Fruit fly (Drosophila melanogaster): ENCODE data around the gene CG8833.

CG8833 gene

dm6 chr3L:13919794-13920631 is 8.8 kb downstream of the CG8833 start (continued):
- peak; percentile 90 for TF ChIP-seq CG15269 (tag; optimal IDR thresholded peaks at IDR 0.05)
- peak; percentile 95 for TF ChIP-seq CG2120 (GFP tag; optimal IDR thresholded peaks at IDR 0.05)
- peak; percentile 83 for TF ChIP-seq CG18764 (GFP tag; optimal IDR thresholded peaks at IDR 0.05)
- peak; percentile 89 for TF ChIP-seq HLH54F (GFP tag; optimal IDR thresholded peaks at IDR 0.05)
- peak; percentile 50; the same call in 1 of the 3 replicates for TF ChIP-seq Optix (GFP tag; IDR thresholded peaks at IDR 0.05)
- TF ChIP-seq CG1529 (GFP tag; optimal IDR thresholded peaks at IDR 0.05): peak; percentile 87
- peak; percentile 90 for TF ChIP-seq pho (GFP tag; optimal IDR thresholded peaks at IDR 0.05)
- TF ChIP-seq fru (optimal IDR thresholded peaks at IDR 0.05): no peak
- TF ChIP-seq CG8924 (tag; optimal IDR thresholded peaks at IDR 0.05): peak; percentile 96
- TF ChIP-seq z (GFP tag; IDR thresholded peaks at IDR 0.05): peak; percentile 34; the same call in 1 of the 3 replicates
- peak; percentile 67; the same call in 1 of the 3 replicates for TF ChIP-seq C15 (GFP tag; IDR thresholded peaks at IDR 0.05)
- peak; percentile 84 for TF ChIP-seq jumu (GFP tag; optimal IDR thresholded peaks at IDR 0.05)
- no peak for TF ChIP-seq Dp (GFP tag; optimal IDR thresholded peaks at IDR 0.05)
- TF ChIP-seq CG12104 (GFP tag; optimal IDR thresholded peaks at IDR 0.05): peak; percentile 83
- peak; percentile 96 for TF ChIP-seq CG2712 (tag; optimal IDR thresholded peaks at IDR 0.05)
- peak; percentile 94 for TF ChIP-seq Hsf (GFP tag; optimal IDR thresholded peaks at IDR 0.05)
- TF ChIP-seq CG14710 (tag; optimal IDR thresholded peaks at IDR 0.05): peak; percentile 95
- peak; percentile 73; the same call in 1 of the 2 replicates for TF ChIP-seq NFAT (GFP tag; IDR thresholded peaks at IDR 0.05)
- TF ChIP-seq CG14965 (GFP tag; optimal IDR thresholded peaks at IDR 0.05; ENCODE audit: borderline replicate concordance): no peak
- TF ChIP-seq CG2889 (GFP tag; IDR thresholded peaks at IDR 0.05): peak; percentile 49; the same call in 2 of the 3 replicates
- TF ChIP-seq Mad (GFP tag; optimal IDR thresholded peaks at IDR 0.05): peak; percentile 83
- peak; percentile 48; the same call in 1 of the 3 replicates for TF ChIP-seq ci (GFP tag; IDR thresholded peaks at IDR 0.05)
- TF ChIP-seq pzg (GFP tag; optimal IDR thresholded peaks at IDR 0.05): peak; percentile 2
- TF ChIP-seq dmrt99B (tag; optimal IDR thresholded peaks at IDR 0.05): peak; percentile 94
- TF ChIP-seq CG9215 (GFP tag; IDR thresholded peaks at IDR 0.05): peak; percentile 82
- TF ChIP-seq ken (GFP tag; IDR thresholded peaks at IDR 0.05): peak; percentile 66
- peak; percentile 88 for TF ChIP-seq jing (GFP tag; optimal IDR thresholded peaks at IDR 0.05)
- TF ChIP-seq Taf1 (GFP tag; IDR thresholded peaks at IDR 0.05): peak; percentile 55; the same call in 1 of the 2 replicates
- TF ChIP-seq Ravus (GFP tag; IDR thresholded peaks at IDR 0.05): peak; percentile 44
- TF ChIP-seq unc-4 (GFP tag; IDR thresholded peaks at IDR 0.05; ENCODE audit: partially characterized antibody): peak; percentile 46
- TF ChIP-seq D19A (tag; optimal IDR thresholded peaks at IDR 0.05): peak; percentile 92
- peak; percentile 70 for TF ChIP-seq psq (GFP tag; optimal IDR thresholded peaks at IDR 0.05)
- TF ChIP-seq stwl (tag; optimal IDR thresholded peaks at IDR 0.05): peak; percentile 20
- peak; percentile 74 for TF ChIP-seq CG7372 (GFP tag; IDR thresholded peaks at IDR 0.05)
- TF ChIP-seq scrt (GFP tag; optimal IDR thresholded peaks at IDR 0.05): peak; percentile 81
- TF ChIP-seq aop (GFP tag; IDR thresholded peaks at IDR 0.05): no peak
- peak; percentile 77 for TF ChIP-seq ttk (GFP tag; IDR thresholded peaks at IDR 0.05)
- peak; percentile 54; the same call in 1 of the 2 replicates for TF ChIP-seq ro (GFP tag; IDR thresholded peaks at IDR 0.05)
- peak; percentile 94 for TF ChIP-seq lilli (GFP tag; optimal IDR thresholded peaks at IDR 0.05)
- no peak for TF ChIP-seq CG31365 (tag; optimal IDR thresholded peaks at IDR 0.05)
- peak; percentile 88 for TF ChIP-seq Asciz (GFP tag; optimal IDR thresholded peaks at IDR 0.05)
- peak; percentile 66 for TF ChIP-seq salm (tag; optimal IDR thresholded peaks at IDR 0.05)
- TF ChIP-seq CG11398 (GFP tag; optimal IDR thresholded peaks at IDR 0.05): peak; percentile 80
- peak; percentile 86 for TF ChIP-seq CG6765 (GFP tag; optimal IDR thresholded peaks at IDR 0.05)
- TF ChIP-seq maf-S (GFP tag; optimal IDR thresholded peaks at IDR 0.05): peak; percentile 85
- 0 out of 3 replicates have a peak, but pooled peaks have one; percentile 20 for TF ChIP-seq Opbp (GFP tag; IDR thresholded peaks at IDR 0.05; ENCODE audit: partially characterized antibody)
- TF ChIP-seq Trl (optimal IDR thresholded peaks at IDR 0.05): peak; percentile 98 to 99
- TF ChIP-seq Trl (GFP tag; optimal IDR thresholded peaks at IDR 0.05): peak; percentile 65
- peak; percentile 90 for TF ChIP-seq dysf (GFP tag; IDR thresholded peaks at IDR 0.05)
- TF ChIP-seq dati (GFP tag; IDR thresholded peaks at IDR 0.05): no peak

Data from whole organism, embryonic.